Fruit fly (Drosophila melanogaster) whole organism, pupa: ENCODE data around the gene CG4597.

Source experiments
- CG32121 ChIP-seq: fragments of 200-800 bp; sonication (Bioruptor generic); IDR thresholded peaks from 2 replicates; pipeline ENCODE4 v1.3.6; 2022; ENCODE audit warnings: missing biosample characterization, missing genetic modification characterization
- CG8301 ChIP-seq: fragments of 200-800 bp; sonication (Bioruptor generic); optimal IDR thresholded peaks from 2 replicates; lab custom pipeline; 2018; ENCODE audit warnings: missing biosample characterization, mild to moderate bottlenecking, missing genetic modification characterization
- D1 ChIP-seq: fragments of 200-800 bp; sonication (Bioruptor generic); optimal IDR thresholded peaks from 2 replicates; lab custom pipeline; 2018; ENCODE audit warnings: missing biosample characterization, mild to moderate bottlenecking, missing genetic modification characterization, moderate library complexity
- Ets98B ChIP-seq: fragments of 200-800 bp; sonication (Bioruptor generic); IDR thresholded peaks from 2 replicates; pipeline ENCODE4 v1.3.6; 2022; ENCODE audit warnings: missing biosample characterization, missing genetic modification characterization
- fd96Ca ChIP-seq: fragments of 200-800 bp; sonication (Bioruptor generic); IDR thresholded peaks from 3 replicates; pipeline ENCODE4 v1.3.6; 2022; ENCODE audit warnings: missing biosample characterization, missing genetic modification characterization
- gl ChIP-seq: fragments of 200-800 bp; sonication (Bioruptor generic); optimal IDR thresholded peaks from 2 replicates; lab custom pipeline; 2018; ENCODE audit warnings: missing biosample characterization, mild to moderate bottlenecking, missing genetic modification characterization
- rn ChIP-seq: fragments of 200-800 bp; sonication (Bioruptor generic); IDR thresholded peaks from 2 replicates; pipeline ENCODE4 v1.3.6; 2022; ENCODE audit warnings: missing biosample characterization, missing genetic modification characterization

dm6 chr3L:5102050-5102449, 27.2 kb upstream of the CG4597 start:
- TF ChIP-seq D1 (tag; lab: Kevin White, UChicago), result no peak
- TF ChIP-seq rn (GFP tag; lab: Robert Waterston, UW), result no peak
- no peak for TF ChIP-seq CG8301 (tag; lab: Kevin White, UChicago)
- no peak for TF ChIP-seq fd96Ca (GFP tag; lab: Robert Waterston, UW)
- no peak for TF ChIP-seq CG32121 (GFP tag; lab: Robert Waterston, UW)
- TF ChIP-seq gl (tag; lab: Kevin White, UChicago), result no peak
- TF ChIP-seq Ets98B (GFP tag; lab: Robert Waterston, UW), result no peak
